Worm (Caenorhabditis elegans) whole organism, L2 larva: ENCODE measurements around the gene srh-42.
A peak's percentile ranks its signal among the peaks of the same experiment; 100 is the strongest.
"Not testable (repeated sequence)": the region's sequence is repeated elsewhere in the genome, so short reads cannot be mapped to it uniquely, and the experiment has no call there.

ENCODE experiments used
- F13H6.1 ChIP-seq: sonication (generic microtip); optimal IDR thresholded peaks from 2 replicates; lab custom pipeline; 2016; ENCODE audit warnings: missing genetic modification characterization, missing compliant biosample characterization
- R02D3.7 ChIP-seq: fragments of 150-350 bp; optimal IDR thresholded peaks from 2 replicates; lab custom pipeline; 2014; ENCODE audit warnings: missing biosample characterization, missing genetic modification characterization
- Y55F3AM.14 ChIP-seq: fragments of 200-800 bp; sonication (Bioruptor generic); optimal IDR thresholded peaks from 2 replicates; lab custom pipeline; 2018; ENCODE audit warnings: mild to moderate bottlenecking, missing genetic modification characterization, missing compliant biosample characterization
- ZK546.5 ChIP-seq: sonication (generic microtip); optimal IDR thresholded peaks from 2 replicates; lab custom pipeline; 2017; ENCODE audit warnings: missing biosample characterization, missing genetic modification characterization
- alr-1 ChIP-seq: fragments of 150-350 bp; optimal IDR thresholded peaks from 2 replicates; lab custom pipeline; 2014; ENCODE audit warnings: missing biosample characterization, missing genetic modification characterization
- aly-2 ChIP-seq: fragments of 150-350 bp; optimal IDR thresholded peaks from 2 replicates; lab custom pipeline; 2014; ENCODE audit warnings: missing biosample characterization, missing genetic modification characterization
- ama-1 ChIP-seq: fragments of 150-350 bp; optimal IDR thresholded peaks from 2 replicates; lab custom pipeline; 2018; ENCODE audit warnings: inconsistent platforms
- blmp-1 ChIP-seq: sonication (generic microtip); optimal IDR thresholded peaks from 2 replicates; lab custom pipeline; 2017; ENCODE audit warnings: missing genetic modification characterization, mild to moderate bottlenecking, missing compliant biosample characterization, antibody characterized with exemption, moderate library complexity; ENCODE audit not compliant: insufficient read depth
- ceh-16 ChIP-seq: fragments of 150-350 bp; optimal IDR thresholded peaks from 2 replicates; lab custom pipeline; 2014; ENCODE audit warnings: missing biosample characterization, missing genetic modification characterization
- ceh-82 ChIP-seq: fragments of 150-350 bp; optimal IDR thresholded peaks from 2 replicates; lab custom pipeline; 2014; ENCODE audit warnings: missing biosample characterization, missing genetic modification characterization
- crh-2 ChIP-seq: sonication (generic microtip); optimal IDR thresholded peaks from 2 replicates; lab custom pipeline; 2017; ENCODE audit warnings: missing biosample characterization, missing genetic modification characterization
- dmd-4 ChIP-seq: sonication (generic microtip); optimal IDR thresholded peaks from 2 replicates; lab custom pipeline; 2017; ENCODE audit warnings: missing biosample characterization, missing genetic modification characterization
- egl-27 ChIP-seq: sonication (generic microtip); optimal IDR thresholded peaks from 3 replicates; lab custom pipeline; 2017; ENCODE audit warnings: missing biosample characterization, missing genetic modification reagents, missing genetic modification characterization
- elt-1 ChIP-seq: fragments of 150-350 bp; optimal IDR thresholded peaks from 2 replicates; lab custom pipeline; 2014; ENCODE audit warnings: missing biosample characterization, missing genetic modification characterization
- elt-3 ChIP-seq: sonication (generic microtip); optimal IDR thresholded peaks from 2 replicates; lab custom pipeline; 2017; ENCODE audit warnings: missing biosample characterization, missing genetic modification characterization
- fos-1 ChIP-seq: fragments of 150-350 bp; optimal IDR thresholded peaks from 2 replicates; lab custom pipeline; 2014; ENCODE audit warnings: missing biosample characterization, missing genetic modification characterization
- gmeb-1 ChIP-seq: fragments of 150-350 bp; optimal IDR thresholded peaks from 2 replicates; lab custom pipeline; 2014; ENCODE audit warnings: missing biosample characterization, missing genetic modification characterization
- lin-11 ChIP-seq: fragments of 150-350 bp; sonication (generic microtip); optimal IDR thresholded peaks from 2 replicates; lab custom pipeline; 2014; ENCODE audit warnings: missing biosample characterization, missing genetic modification characterization, inconsistent platforms, mixed read lengths
- lin-13 ChIP-seq: fragments of 150-350 bp; optimal IDR thresholded peaks from 2 replicates; lab custom pipeline; 2014; ENCODE audit warnings: missing biosample characterization, missing genetic modification reagents, missing genetic modification characterization
- lin-39 ChIP-seq: fragments of 150-350 bp; optimal IDR thresholded peaks from 2 replicates; lab custom pipeline; 2014; ENCODE audit warnings: missing biosample characterization, missing genetic modification reagents, missing genetic modification characterization
- lsy-2 ChIP-seq, 2 experiments: fragments of 150-350 bp in 1 of 2; sonication (generic microtip) in 1 of 2; optimal IDR thresholded peaks; 2 replicates each; lab custom pipeline; 2014 to 2017; ENCODE audit warnings: missing biosample characterization in 2 of 2, missing genetic modification characterization in 2 of 2
- mab-5 ChIP-seq: fragments of 150-350 bp; optimal IDR thresholded peaks from 2 replicates; lab custom pipeline; 2014; ENCODE audit warnings: missing biosample characterization, missing genetic modification characterization
- mbf-1 ChIP-seq: sonication (generic microtip); optimal IDR thresholded peaks from 2 replicates; lab custom pipeline; 2017; ENCODE audit warnings: missing biosample characterization, missing genetic modification characterization
- mdl-1 ChIP-seq, 2 experiments: fragments of 150-350 bp in 1 of 2; sonication (generic microtip) in 1 of 2; optimal IDR thresholded peaks; 2 replicates each; lab custom pipeline; 2017; ENCODE audit warnings: missing biosample characterization in 2 of 2, missing genetic modification characterization in 2 of 2
- nhr-10 ChIP-seq: sonication (generic microtip); optimal IDR thresholded peaks from 2 replicates; lab custom pipeline; 2017; ENCODE audit warnings: missing biosample characterization, missing genetic modification characterization
- nhr-11 ChIP-seq: fragments of 150-350 bp; optimal IDR thresholded peaks from 2 replicates; lab custom pipeline; 2014; ENCODE audit warnings: missing biosample characterization, missing genetic modification characterization
- nhr-12 ChIP-seq: fragments of 150-350 bp; optimal IDR thresholded peaks from 2 replicates; lab custom pipeline; 2014; ENCODE audit warnings: missing biosample characterization, missing genetic modification characterization
- nhr-129 ChIP-seq: fragments of 150-350 bp; optimal IDR thresholded peaks from 2 replicates; lab custom pipeline; 2014; ENCODE audit warnings: missing biosample characterization, missing genetic modification characterization
- nhr-21 ChIP-seq: fragments of 150-350 bp; optimal IDR thresholded peaks from 2 replicates; lab custom pipeline; 2014; ENCODE audit warnings: missing biosample characterization, missing genetic modification characterization
- nhr-23 ChIP-seq: fragments of 150-350 bp; optimal IDR thresholded peaks from 2 replicates; lab custom pipeline; 2014; ENCODE audit warnings: missing biosample characterization, missing genetic modification reagents, missing genetic modification characterization
- nhr-237 ChIP-seq: fragments of 150-350 bp; optimal IDR thresholded peaks from 2 replicates; lab custom pipeline; 2014; ENCODE audit warnings: missing biosample characterization, missing genetic modification characterization
- nhr-6 ChIP-seq: fragments of 150-350 bp; optimal IDR thresholded peaks from 2 replicates; lab custom pipeline; 2014; ENCODE audit warnings: missing biosample characterization, missing genetic modification characterization
- nhr-77 ChIP-seq: fragments of 150-350 bp; optimal IDR thresholded peaks from 2 replicates; lab custom pipeline; 2014; ENCODE audit warnings: missing biosample characterization, missing genetic modification characterization
- peb-1 ChIP-seq: fragments of 150-350 bp; optimal IDR thresholded peaks from 2 replicates; lab custom pipeline; 2014; ENCODE audit warnings: missing biosample characterization, missing genetic modification characterization
- sem-4 ChIP-seq: fragments of 150-350 bp; optimal IDR thresholded peaks from 2 replicates; lab custom pipeline; 2014; ENCODE audit warnings: missing biosample characterization, missing genetic modification reagents, missing genetic modification characterization
- skn-1 ChIP-seq: sonication (generic microtip); optimal IDR thresholded peaks from 2 replicates; lab custom pipeline; 2017; ENCODE audit warnings: missing biosample characterization, missing genetic modification characterization
- sma-3 ChIP-seq: sonication (generic microtip); optimal IDR thresholded peaks from 2 replicates; lab custom pipeline; 2016; ENCODE audit warnings: missing genetic modification reagents, missing genetic modification characterization, missing compliant biosample characterization
- sma-9 ChIP-seq, 2 experiments: fragments of 150-350 bp in 1 of 2; sonication (generic microtip) in 1 of 2; optimal IDR thresholded peaks; 2 replicates each; lab custom pipeline; 2014 to 2016; ENCODE audit warnings: missing genetic modification characterization in 2 of 2, mild to moderate bottlenecking in 1 of 2, missing biosample characterization in 1 of 2, missing compliant biosample characterization in 1 of 2, missing genetic modification reagents in 1 of 2, moderate library complexity in 1 of 2
- snpc-4 ChIP-seq: fragments of 150-350 bp; optimal IDR thresholded peaks from 2 replicates; lab custom pipeline; 2014; ENCODE audit warnings: missing biosample characterization, missing genetic modification characterization
- unc-39 ChIP-seq: fragments of 150-350 bp; optimal IDR thresholded peaks from 2 replicates; lab custom pipeline; 2014; ENCODE audit warnings: missing biosample characterization, missing genetic modification characterization
- unc-55 ChIP-seq: fragments of 150-350 bp; sonication (generic microtip); optimal IDR thresholded peaks from 3 replicates; lab custom pipeline; 2014; ENCODE audit warnings: missing biosample characterization, missing genetic modification reagents, missing genetic modification characterization
- unc-62 ChIP-seq: fragments of 150-350 bp; optimal IDR thresholded peaks from 2 replicates; lab custom pipeline; 2014; ENCODE audit warnings: missing biosample characterization, missing genetic modification reagents, missing genetic modification characterization
- zag-1 ChIP-seq: fragments of 150-350 bp; optimal IDR thresholded peaks from 2 replicates; lab custom pipeline; 2014; ENCODE audit warnings: missing biosample characterization, missing genetic modification characterization
- ztf-1 ChIP-seq: fragments of 200-800 bp; sonication (Bioruptor generic); conservative IDR thresholded peaks from 2 replicates; pipeline ENCODE4 v1.3.6; 2022; ENCODE audit warnings: missing genetic modification characterization, missing compliant biosample characterization
- ztf-11 ChIP-seq: sonication (generic microtip); optimal IDR thresholded peaks from 2 replicates; lab custom pipeline; 2017; ENCODE audit warnings: missing biosample characterization, missing genetic modification characterization
- ztf-4 ChIP-seq: fragments of 150-350 bp; optimal IDR thresholded peaks from 2 replicates; lab custom pipeline; 2014; ENCODE audit warnings: missing biosample characterization, missing genetic modification characterization

srh-42 gene

ce11 chrII:14301927-14302326, 13.1 kb upstream of the srh-42 start, which contains the start of gene ctl-2:
TSS of gene ctl-2 (minus strand) at chrII:14302027.
- TF ChIP-seq sma-3 (GFP tag; lab: Kevin White, UChicago); mbf-1; elt-3 (tag; lab: Kevin White, UChicago): not testable (repeated sequence)
- TF ChIP-seq, all 48 proteins: peak for 0; not testable (repeated sequence) for 48

- TF ChIP-seq lin-13 (GFP tag; lab: Kevin White, UChicago) (peak; percentile 24), gmeb-1 (tag; lab: Kevin White, UChicago) (peak; percentile 3), mdl-1 (tag; optimal IDR thresholded peaks at IDR 0.05; lab: Kevin White, UChicago) (no peak), peb-1 (tag; lab: Kevin White, UChicago) (no peak)
Measured at ce11 chrII:14299254-14299759, 10.4 kb upstream of the srh-42 start.

ce11 chrII:14297050-14297449, 8.2 kb upstream of the srh-42 start, which contains the start of gene Y54G11A.7:
TSS of gene Y54G11A.7 (plus strand) at chrII:14297305.
- peak; percentile 23 for TF ChIP-seq sma-9 (GFP tag; optimal IDR thresholded peaks at IDR 0.05; lab: Kevin White, UChicago)
- not testable (repeated sequence) for TF ChIP-seq sma-9 (tag; optimal IDR thresholded peaks at IDR 0.05; lab: Kevin White, UChicago)
- peak; percentile 91 for TF ChIP-seq nhr-129 (tag; lab: Kevin White, UChicago)
- TF ChIP-seq, all 48 proteins: peak for 2; not testable (repeated sequence) for 46

ce11 chrII:14296320-14296719, 7.5 kb upstream of the srh-42 start:
- TF ChIP-seq mab-5 (tag; lab: Kevin White, UChicago) (no peak), aly-2 (no peak), lin-13 (GFP tag; lab: Kevin White, UChicago) (peak; percentile 15), peb-1 (tag; lab: Kevin White, UChicago) (no peak), R02D3.7 (tag; lab: Kevin White, UChicago) (no peak), ztf-11 (tag; lab: Kevin White, UChicago) (no peak), nhr-6 (tag; lab: Kevin White, UChicago) (no peak), nhr-11 (tag; lab: Kevin White, UChicago) (no peak), unc-55 (GFP tag; lab: Kevin White, UChicago) (peak; percentile 26), egl-27 (tag; lab: Kevin White, UChicago) (no peak), zag-1 (tag; lab: Kevin White, UChicago) (no peak), nhr-10 (no peak), nhr-21 (tag; lab: Kevin White, UChicago) (peak; percentile 53), sma-3 (GFP tag; lab: Kevin White, UChicago) (peak; percentile 66), lsy-2 (tag; optimal IDR thresholded peaks at IDR 0.05; lab: Kevin White, UChicago) (peak in 1 of 2 experiments; percentile 71), mdl-1 (tag; optimal IDR thresholded peaks at IDR 0.05; lab: Kevin White, UChicago) (peak; percentile 89 to 95), blmp-1 (tag; lab: Kevin White, UChicago) (peak; percentile 90), ztf-1 (GFP tag; lab: Robert Waterston, UW) (no peak), skn-1 (tag; lab: Kevin White, UChicago) (no peak), nhr-23 (tag; lab: Kevin White, UChicago) (no peak), alr-1 (no peak), gmeb-1 (tag; lab: Kevin White, UChicago) (peak; percentile 74), nhr-237 (tag; lab: Kevin White, UChicago) (no peak), ceh-16 (tag; lab: Kevin White, UChicago) (no peak), mbf-1 (no peak), sem-4 (no peak), dmd-4 (tag; lab: Kevin White, UChicago) (no peak), F13H6.1 (peak; percentile 66), nhr-129 (tag; lab: Kevin White, UChicago) (peak; percentile 73), lin-39 (no peak), unc-62 (no peak), ceh-82 (tag; lab: Kevin White, UChicago) (no peak), ztf-4 (tag; lab: Kevin White, UChicago) (no peak), ZK546.5 (tag; lab: Kevin White, UChicago) (no peak), Y55F3AM.14 (GFP tag; lab: Kevin White, UChicago) (no peak), ama-1 (lab: Kevin White, UChicago) (no peak), nhr-77 (tag; lab: Kevin White, UChicago) (no peak), lin-11 (tag; lab: Kevin White, UChicago) (no peak), nhr-12 (tag; lab: Kevin White, UChicago) (no peak), crh-2 (tag; lab: Kevin White, UChicago) (peak; percentile 84), unc-39 (tag; lab: Kevin White, UChicago) (no peak), snpc-4 (tag; lab: Kevin White, UChicago) (no peak), sma-9 (GFP tag; optimal IDR thresholded peaks at IDR 0.05; lab: Kevin White, UChicago) (peak; percentile 83), sma-9 (tag; optimal IDR thresholded peaks at IDR 0.05; lab: Kevin White, UChicago) (no peak), elt-3 (tag; lab: Kevin White, UChicago) (no peak), fos-1 (tag; lab: Kevin White, UChicago) (peak; percentile 26), elt-1 (no peak)
